Fruit fly (Drosophila melanogaster) whole organism, embryonic: ENCODE results near the gene rec.

Source experiments
- CG10147 ChIP-seq: fragments of 200-800 bp; sonication (Bioruptor generic); optimal IDR thresholded peaks from 2 replicates; lab custom pipeline; 2019; ENCODE audit warnings: missing biosample characterization, mild to moderate bottlenecking, missing genetic modification characterization, moderate library complexity
- CG17802 ChIP-seq: fragments of 200-800 bp; sonication (Bioruptor generic); optimal IDR thresholded peaks from 2 replicates; lab custom pipeline; 2018; ENCODE audit warnings: missing biosample characterization, mild to moderate bottlenecking, missing genetic modification characterization, moderate library complexity
- CG7928 ChIP-seq: fragments of 200-800 bp; sonication (Bioruptor generic); optimal IDR thresholded peaks from 2 replicates; lab custom pipeline; 2017; ENCODE audit warnings: missing biosample characterization, mild to moderate bottlenecking, missing genetic modification characterization
- CG8765 ChIP-seq: fragments of 200-800 bp; sonication (Bioruptor generic); IDR thresholded peaks from 2 replicates; pipeline ENCODE4 v1.3.6; 2022; ENCODE audit warnings: missing biosample characterization, missing genetic modification characterization
- Chrac-16 ChIP-seq: fragments of 200-800 bp; sonication (Bioruptor generic); optimal IDR thresholded peaks from 3 replicates; lab custom pipeline; 2016; ENCODE audit warnings: missing biosample characterization, missing genetic modification characterization
- Eip74EF ChIP-seq, 2 experiments: fragments of 200-800 bp in 1 of 2; fragments of >200 bp in 1 of 2; sonication (Bioruptor generic) in 1 of 2; optimal IDR thresholded peaks; 2 replicates each; lab custom pipeline; 2017 to 2019; ENCODE audit warnings: missing biosample characterization in 2 of 2, missing genetic modification characterization in 2 of 2, mild to moderate bottlenecking in 1 of 2, moderate library complexity in 1 of 2
- MTF-1 ChIP-seq: fragments of 200-800 bp; sonication (Bioruptor generic); optimal IDR thresholded peaks from 2 replicates; lab custom pipeline; 2018; ENCODE audit warnings: missing biosample characterization, mild to moderate bottlenecking, missing genetic modification characterization, borderline replicate concordance
- Mad ChIP-seq: fragments of 200-800 bp; sonication (Bioruptor generic); optimal IDR thresholded peaks from 2 replicates; lab custom pipeline; 2016; ENCODE audit warnings: missing biosample characterization, missing genetic modification characterization
- Sox102F ChIP-seq: fragments of 200-800 bp; sonication (Bioruptor generic); optimal IDR thresholded peaks from 2 replicates; lab custom pipeline; 2018; ENCODE audit warnings: missing biosample characterization, mild to moderate bottlenecking, missing genetic modification characterization, moderate library complexity
- ci ChIP-seq: fragments of 200-800 bp; sonication (Bioruptor generic); IDR thresholded peaks from 3 replicates; pipeline ENCODE4 v1.3.6; 2022; ENCODE audit warnings: missing biosample characterization, missing genetic modification characterization
- gt ChIP-seq: fragments of 200-800 bp; sonication (Bioruptor generic); IDR thresholded peaks from 2 replicates; pipeline ENCODE4 v1.3.6; 2022; ENCODE audit warnings: missing biosample characterization, missing genetic modification characterization
- kni ChIP-seq: fragments of 200-800 bp; sonication (Bioruptor generic); optimal IDR thresholded peaks from 3 replicates; lab custom pipeline; 2017; ENCODE audit warnings: mild to moderate bottlenecking, missing biosample characterization, missing genetic modification reagents, missing genetic modification characterization
- ranshi ChIP-seq: fragments of 200-800 bp; sonication (Bioruptor generic); IDR thresholded peaks from 2 replicates; pipeline ENCODE4 v1.3.6; 2022; ENCODE audit warnings: missing biosample characterization, missing genetic modification characterization
- ro ChIP-seq: fragments of 200-800 bp; sonication (Bioruptor generic); IDR thresholded peaks from 2 replicates; pipeline ENCODE4 v1.3.6; 2022; ENCODE audit warnings: missing biosample characterization, missing genetic modification characterization

dm6 chr3R:15857189-15857767 lies 24.8 kb upstream of the rec start, which contains the start of gene Hmt-1:
- TF ChIP-seq CG17802 (tag; lab: Kevin White, UChicago) (no peak), Mad (GFP tag; lab: Kevin White, UChicago) (no peak), ro (no peak), Sox102F (no peak), Chrac-16 (GFP tag; lab: Kevin White, UChicago) (no peak), gt (GFP tag; lab: Robert Waterston, UW) (no peak), CG8765 (GFP tag; lab: Robert Waterston, UW) (no peak), ci (GFP tag; lab: Robert Waterston, UW) (no peak), MTF-1 (GFP tag; lab: Kevin White, UChicago) (no peak), Eip74EF (GFP tag; optimal IDR thresholded peaks at IDR 0.05; lab: Kevin White, UChicago) (no peak), kni (no peak), ranshi (no peak), CG10147 (no peak), CG7928 (peak; percentile 96)
